Fruit fly (Drosophila melanogaster): ENCODE results near the gene CG9922.
A peak's percentile ranks its signal among the peaks of the same experiment; 100 is the strongest.

The CG9922 gene

dm6 chr3R:14031531-14032414 is 4.4 kb downstream of the CG9922 start, which contains the start of the genes rdx and CG3061 (continued):
- TF ChIP-seq Dref (GFP tag; IDR thresholded peaks at IDR 0.05) (no peak), CG18764 (GFP tag; optimal IDR thresholded peaks at IDR 0.05) (peak; percentile 22), seq (GFP tag; IDR thresholded peaks at IDR 0.05) (no peak), zfh1 (GFP tag; IDR thresholded peaks at IDR 0.05) (no peak), eyg (GFP tag; optimal IDR thresholded peaks at IDR 0.05) (no peak), gce (GFP tag; IDR thresholded peaks at IDR 0.05) (no peak), prd (optimal IDR thresholded peaks at IDR 0.05) (no peak), prd (GFP tag; IDR thresholded peaks at IDR 0.05) (peak; percentile 69; the same call in 1 of the 3 replicates), CG2129 (GFP tag; IDR thresholded peaks at IDR 0.05; ENCODE audit: partially characterized antibody) (no peak), Blimp-1 (GFP tag; optimal IDR thresholded peaks at IDR 0.05) (peak; percentile 43), HLHmδ (GFP tag; optimal IDR thresholded peaks at IDR 0.05) (no peak), knrl (GFP tag; IDR thresholded peaks at IDR 0.05; ENCODE audit: partially characterized antibody) (0 out of 3 replicates have a peak, but pooled peaks have one; percentile 22), CG32772 (GFP tag; IDR thresholded peaks at IDR 0.05) (no peak), CG8281 (tag; optimal IDR thresholded peaks at IDR 0.05) (peak; percentile 24), onecut (GFP tag; IDR thresholded peaks at IDR 0.05) (no peak), CG13287 (GFP tag; IDR thresholded peaks at IDR 0.05; ENCODE audit: partially characterized antibody) (no peak), ro (GFP tag; IDR thresholded peaks at IDR 0.05) (no peak), Bgb (GFP tag; IDR thresholded peaks at IDR 0.05; ENCODE audit: partially characterized antibody) (peak; percentile 44; the same call in 1 of the 2 replicates), insv (GFP tag; optimal IDR thresholded peaks at IDR 0.05) (peak in 1 of 2 experiments; percentile 43), ttk (GFP tag; IDR thresholded peaks at IDR 0.05) (no peak), CG16863 (GFP tag; optimal IDR thresholded peaks at IDR 0.05) (no peak), gt (GFP tag; IDR thresholded peaks at IDR 0.05) (no peak), CG14965 (GFP tag; optimal IDR thresholded peaks at IDR 0.05; ENCODE audit: borderline replicate concordance) (no peak), Myb (GFP tag; optimal IDR thresholded peaks at IDR 0.05) (no peak), grau (tag; optimal IDR thresholded peaks at IDR 0.05) (peak; percentile 76), CG13894 (tag; optimal IDR thresholded peaks at IDR 0.05) (peak; percentile 72), D (optimal IDR thresholded peaks at IDR 0.05) (no peak), D (GFP tag; optimal IDR thresholded peaks at IDR 0.05) (peak; percentile 76), Deaf1 (tag; optimal IDR thresholded peaks at IDR 0.05) (peak; percentile 62), CG34376 (GFP tag; optimal IDR thresholded peaks at IDR 0.05) (no peak), Hmx (GFP tag; optimal IDR thresholded peaks at IDR 0.05) (no peak), CG31441 (GFP tag; IDR thresholded peaks at IDR 0.05) (peak; percentile 74), E2f2 (GFP tag; IDR thresholded peaks at IDR 0.05) (no peak), Nf-YB (GFP tag; optimal IDR thresholded peaks at IDR 0.05) (peak; percentile 10), scrt (GFP tag; optimal IDR thresholded peaks at IDR 0.05) (peak; percentile 34), CG18011 (GFP tag; optimal IDR thresholded peaks at IDR 0.05) (no peak), eve (GFP tag; optimal IDR thresholded peaks at IDR 0.05) (no peak), CG6272 (GFP tag; IDR thresholded peaks at IDR 0.05) (0 out of 2 replicates have a peak, but pooled peaks have one; percentile 27), luna (GFP tag; optimal IDR thresholded peaks at IDR 0.05) (no peak), Eip74EF (GFP tag; optimal IDR thresholded peaks at IDR 0.05) (peak in 1 of 2 experiments; percentile 30), nerfin-1 (tag; optimal IDR thresholded peaks at IDR 0.05) (peak; percentile 52), CG7372 (GFP tag; IDR thresholded peaks at IDR 0.05) (peak; percentile 45; the same call in 1 of the 2 replicates), CG13775 (GFP tag; optimal IDR thresholded peaks at IDR 0.05) (peak; percentile 57), Ada2b (GFP tag; IDR thresholded peaks at IDR 0.05) (no peak), bab2 (GFP tag; optimal IDR thresholded peaks at IDR 0.05) (no peak), CG14441 (GFP tag; IDR thresholded peaks at IDR 0.05) (no peak), CG2889 (GFP tag; IDR thresholded peaks at IDR 0.05) (no peak), lola (GFP tag; optimal IDR thresholded peaks at IDR 0.05) (peak in 1 of 3 experiments; percentile 73), GATAe (GFP tag; conservative IDR thresholded peaks at IDR 0.05) (no peak)
